Worm (Caenorhabditis elegans) whole organism, late embryonic: ENCODE results near the gene F35G12.12.

ENCODE experiments used
- F13H6.1 ChIP-seq: sonication (generic microtip); optimal IDR thresholded peaks from 2 replicates; lab custom pipeline; 2016; ENCODE audit warnings: missing genetic modification characterization, missing compliant biosample characterization
- ceh-48 ChIP-seq: sonication (generic microtip); optimal IDR thresholded peaks from 2 replicates; lab custom pipeline; 2016; ENCODE audit warnings: missing genetic modification characterization, inconsistent platforms, missing compliant biosample characterization
- pros-1 ChIP-seq: fragments of 150-350 bp; optimal IDR thresholded peaks from 2 replicates; lab custom pipeline; 2014; ENCODE audit warnings: missing biosample characterization, missing genetic modification reagents, missing genetic modification characterization
- zip-5 ChIP-seq: sonication (generic microtip); optimal IDR thresholded peaks from 2 replicates; lab custom pipeline; 2016; ENCODE audit warnings: missing genetic modification characterization, missing compliant biosample characterization

- no peak for TF ChIP-seq pros-1 (tag; lab: Kevin White, UChicago)
- TF ChIP-seq F13H6.1 (tag; lab: Kevin White, UChicago): no peak
- no peak for TF ChIP-seq ceh-48 (tag; lab: Kevin White, UChicago)
- no peak for TF ChIP-seq zip-5 (tag; lab: Kevin White, UChicago)
These were observed 19.7 kb downstream of the F35G12.12 start for ce11 chrIII:4601286-4601685.
